Worm (Caenorhabditis elegans): ENCODE results near the gene cutl-12.

cutl-12 gene

DNA sequence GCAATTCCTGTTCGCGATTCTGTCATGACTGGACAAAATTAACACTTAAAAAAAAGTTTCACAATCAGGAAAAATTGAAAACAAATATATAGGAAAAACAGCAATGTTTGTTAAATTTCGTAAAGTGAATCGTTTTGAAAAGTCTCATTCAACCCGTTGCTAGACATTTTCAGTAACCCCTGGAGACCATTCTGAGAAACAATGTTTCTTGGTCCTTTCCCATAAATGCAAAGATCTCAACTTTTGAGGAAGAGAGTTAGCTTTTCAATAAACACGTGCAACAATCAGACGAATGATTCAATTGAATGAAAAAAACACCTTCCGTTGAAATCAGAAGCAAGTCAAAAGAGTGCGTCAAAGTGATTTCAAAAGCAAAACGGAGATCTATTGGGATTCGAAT lies 24.2 kb downstream of the cutl-12 start, which contains the start of gene F28C6.9:
TSS of gene F28C6.9 (minus strand) at position 101 of the 400 bp plus-strand sequence.
- TF ChIP-seq die-1 (tag; optimal IDR thresholded peaks at IDR 0.05) (no peak), somi-1 (GFP tag; optimal IDR thresholded peaks at IDR 0.05) (no peak), lir-1 (GFP tag; conservative IDR thresholded peaks at IDR 0.05) (no peak), attf-6 (GFP tag; IDR thresholded peaks at IDR 0.05) (no peak), zim-3 (tag; optimal IDR thresholded peaks at IDR 0.05) (no peak), mxl-1 (tag; optimal IDR thresholded peaks at IDR 0.05) (no peak), bed-1 (GFP tag; IDR thresholded peaks at IDR 0.05) (no peak), nfya-1 (tag; optimal IDR thresholded peaks at IDR 0.05; ENCODE audit: borderline replicate concordance, insufficient read depth) (no peak), F33H1.4 (GFP tag; IDR thresholded peaks at IDR 0.05) (no peak), ztf-18 (tag; optimal IDR thresholded peaks at IDR 0.05) (no peak), tbx-9 (tag; optimal IDR thresholded peaks at IDR 0.05; ENCODE audit: borderline replicate concordance) (no peak), madf-10 (tag; optimal IDR thresholded peaks at IDR 0.05) (no peak), Y53G8AR.9 (GFP tag; conservative IDR thresholded peaks at IDR 0.05) (no peak), ceh-100 (GFP tag; IDR thresholded peaks at IDR 0.05) (no peak), D2030.7 (GFP tag; IDR thresholded peaks at IDR 0.05) (no peak), egl-18 (GFP tag; IDR thresholded peaks at IDR 0.05) (no peak), snpc-1.1 (tag; optimal IDR thresholded peaks at IDR 0.05; ENCODE audit: insufficient read depth) (no peak), ets-4 (GFP tag; optimal IDR thresholded peaks at IDR 0.05) (no peak), nhr-27 (tag; optimal IDR thresholded peaks at IDR 0.05) (no peak)

DNA sequence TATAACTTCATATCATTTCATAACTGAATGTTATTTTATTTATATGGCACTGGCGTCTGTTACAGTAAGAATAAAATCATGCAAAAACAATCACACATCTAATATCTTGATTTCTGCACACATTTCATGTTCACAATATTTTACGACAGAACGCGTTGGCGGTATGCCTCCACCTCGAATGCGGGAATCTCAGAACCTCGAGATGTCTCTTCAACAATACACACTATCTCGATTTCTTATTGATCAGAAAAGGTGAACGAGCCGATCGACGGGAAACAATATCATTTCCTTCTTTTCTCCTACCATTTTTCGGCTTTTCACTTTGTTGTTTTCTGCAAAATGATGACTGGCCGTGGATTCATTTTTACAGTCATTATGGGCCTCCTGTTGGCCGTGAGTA lies 26.6 kb downstream of the cutl-12 start, which contains the start of gene F28C6.10:
TSS of gene F28C6.10 (plus strand) at position 301 of the 400 bp plus-strand sequence.
- no peak for TF ChIP-seq Y53F4B.3 (GFP tag; IDR thresholded peaks at IDR 0.05)
- TF ChIP-seq him-1 (tag; optimal IDR thresholded peaks at IDR 0.05), result peak; percentile 28

DNA sequence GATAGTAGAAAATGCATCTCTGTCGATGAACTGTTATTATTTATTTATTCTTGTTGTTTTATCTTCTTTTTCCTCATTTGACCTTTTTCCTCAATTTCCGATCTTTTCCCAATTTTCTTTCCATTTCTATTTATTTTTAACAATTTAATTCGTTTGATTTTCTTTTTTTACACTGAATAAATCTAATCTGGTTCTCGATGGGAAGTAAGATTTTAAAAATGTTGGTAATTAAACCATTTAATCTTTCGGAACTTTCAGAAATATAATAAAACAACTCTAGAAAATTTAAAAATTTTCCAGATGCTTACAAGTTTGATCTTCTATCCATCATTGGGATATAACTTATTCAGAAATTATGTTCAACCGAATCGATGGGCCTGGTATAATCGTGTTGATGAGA lies 27.7 kb downstream of the cutl-12 start, which contains the start of gene F28C6.8:
TSS of gene F28C6.8 (plus strand) at position 301 of the 400 bp plus-strand sequence.
- TF ChIP-seq dpff-1 (tag; optimal IDR thresholded peaks at IDR 0.05) (no peak), chd-7 (tag; optimal IDR thresholded peaks at IDR 0.05) (no peak), B0336.3 (GFP tag; IDR thresholded peaks at IDR 0.05) (no peak), F49E8.2 (tag; optimal IDR thresholded peaks at IDR 0.05; ENCODE audit: insufficient read depth) (peak; percentile 16)

DNA sequence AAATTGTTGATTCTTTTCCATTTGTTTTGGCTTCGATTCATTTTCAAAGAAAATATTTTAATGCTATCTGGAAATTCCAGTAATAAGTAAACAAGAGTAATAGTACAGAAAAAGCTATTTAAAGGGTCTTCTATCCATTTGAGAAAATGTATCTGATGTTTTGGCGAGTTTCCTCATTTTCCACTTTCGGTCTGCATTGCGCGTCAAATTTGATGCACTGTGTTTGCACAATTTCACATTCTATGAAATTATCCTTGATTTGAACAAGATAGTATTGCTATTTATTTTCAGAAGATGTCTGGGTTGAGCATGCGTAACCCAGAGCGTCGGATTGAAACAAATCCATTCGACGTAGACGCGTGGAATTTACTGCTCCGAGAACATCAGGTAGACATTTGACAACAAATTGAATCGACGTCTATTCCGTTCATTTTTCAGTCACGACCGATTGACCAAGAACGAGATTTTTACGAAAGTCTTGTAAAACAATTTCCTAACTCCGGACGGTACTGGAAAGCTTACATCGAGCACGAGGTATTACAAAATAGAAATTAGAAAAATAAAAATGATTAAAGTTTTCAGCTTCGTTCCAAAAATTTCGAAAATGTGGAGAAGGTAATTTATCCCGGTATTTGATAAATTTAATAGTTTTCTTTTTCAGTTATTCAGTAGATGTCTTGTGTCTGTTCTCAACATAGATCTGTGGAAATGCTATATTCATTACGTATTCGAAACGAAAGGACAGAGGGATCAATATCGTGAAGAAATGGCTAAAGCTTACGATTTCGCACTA lies 30.5 kb downstream of the cutl-12 start, which contains the start of gene suf-1:
TSS of gene suf-1 (plus strand) at position 280 of the 793 bp plus-strand sequence.
- TF ChIP-seq Y95B8A.8 (GFP tag; IDR thresholded peaks at IDR 0.05) (0 out of 2 replicates have a peak, but pooled peaks have one; percentile 34), cebp-2 (GFP tag; IDR thresholded peaks at IDR 0.05) (peak; percentile 77; the same call in 1 of the 2 replicates), attf-6 (GFP tag; IDR thresholded peaks at IDR 0.05) (peak; percentile 73), him-1 (tag; optimal IDR thresholded peaks at IDR 0.05) (no peak), hmg-20 (GFP tag; IDR thresholded peaks at IDR 0.05) (no peak), bed-2 (GFP tag; IDR thresholded peaks at IDR 0.05) (no peak), unc-62 (GFP tag; optimal IDR thresholded peaks at IDR 0.05) (no peak), efl-1 (GFP tag; optimal IDR thresholded peaks at IDR 0.05) (peak; percentile 43), Y67H2A.10 (GFP tag; conservative IDR thresholded peaks at IDR 0.05) (no peak), ZK185.1 (tag; optimal IDR thresholded peaks at IDR 0.05; ENCODE audit: poor library complexity, severe bottlenecking) (peak; percentile 55), lsy-27 (tag; optimal IDR thresholded peaks at IDR 0.05; ENCODE audit: borderline replicate concordance, insufficient read depth) (no peak), ceh-79 (tag; optimal IDR thresholded peaks at IDR 0.05) (no peak), Y53G8AR.9 (GFP tag; conservative IDR thresholded peaks at IDR 0.05) (peak; percentile 85), egl-44 (GFP tag; IDR thresholded peaks at IDR 0.05) (no peak), F37B4.10 (GFP tag; IDR thresholded peaks at IDR 0.05) (no peak), hsf-1 (GFP tag; IDR thresholded peaks at IDR 0.05) (peak; percentile 79), ztf-22 (GFP tag; optimal IDR thresholded peaks at IDR 0.05) (no peak), attf-3 (GFP tag; conservative IDR thresholded peaks at IDR 0.05) (no peak), F52B5.7 (tag; optimal IDR thresholded peaks at IDR 0.05) (peak; percentile 22), hmg-1.2 (GFP tag; IDR thresholded peaks at IDR 0.05) (peak; percentile 49; the same call in 1 of the 2 replicates), die-1 (tag; optimal IDR thresholded peaks at IDR 0.05) (peak; percentile 37)

All from whole organism, young adult.